Fruit fly (Drosophila melanogaster) whole organism, prepupa: ENCODE results near the gene CG13028.

Experiments
- CG10669 ChIP-seq: fragments of 200-800 bp; sonication (Bioruptor generic); optimal IDR thresholded peaks from 3 replicates; lab custom pipeline; 2018; ENCODE audit warnings: missing biosample characterization, mild to moderate bottlenecking, missing genetic modification characterization, moderate library complexity
- CG11294 ChIP-seq: fragments of 200-800 bp; sonication (Bioruptor generic); IDR thresholded peaks from 2 replicates; pipeline ENCODE4 v1.3.6; 2022; ENCODE audit warnings: missing biosample characterization, missing genetic modification characterization
- CG11762 ChIP-seq: fragments of 200-800 bp; sonication (Bioruptor generic); optimal IDR thresholded peaks from 3 replicates; lab custom pipeline; 2016; ENCODE audit warnings: missing biosample characterization, missing genetic modification characterization; ENCODE audit not compliant: insufficient read depth
- CG11902 ChIP-seq: fragments of 200-800 bp; sonication (Bioruptor generic); optimal IDR thresholded peaks from 3 replicates; lab custom pipeline; 2016; ENCODE audit warnings: missing biosample characterization, missing genetic modification characterization
- CG15336 ChIP-seq: fragments of 200-800 bp; sonication (Bioruptor generic); IDR thresholded peaks from 2 replicates; pipeline ENCODE4 v1.3.6; 2022; ENCODE audit warnings: missing biosample characterization, missing genetic modification characterization
- CG1621 ChIP-seq: fragments of 200-800 bp; sonication (Bioruptor generic); optimal IDR thresholded peaks from 3 replicates; lab custom pipeline; 2018; ENCODE audit warnings: missing biosample characterization, mild to moderate bottlenecking, missing genetic modification characterization
- CG16779 ChIP-seq: fragments of 200-800 bp; sonication (Bioruptor generic); optimal IDR thresholded peaks from 3 replicates; lab custom pipeline; 2017; ENCODE audit warnings: missing biosample characterization, mild to moderate bottlenecking, missing genetic modification characterization
- CG34406 ChIP-seq: fragments of 200-800 bp; sonication (Bioruptor generic); optimal IDR thresholded peaks from 3 replicates; lab custom pipeline; 2016; ENCODE audit warnings: missing biosample characterization, missing genetic modification characterization
- CG6163 ChIP-seq: fragments of 200-800 bp; sonication (Bioruptor generic); IDR thresholded peaks from 3 replicates; pipeline ENCODE4 v1.3.6; 2022; ENCODE audit warnings: missing biosample characterization, missing genetic modification characterization
- CG6276 ChIP-seq: fragments of 200-800 bp; sonication (Bioruptor generic); optimal IDR thresholded peaks from 2 replicates; lab custom pipeline; 2017; ENCODE audit warnings: missing biosample characterization, mild to moderate bottlenecking, missing genetic modification characterization
- CG6792 ChIP-seq: fragments of 200-800 bp; sonication (Bioruptor generic); optimal IDR thresholded peaks from 3 replicates; lab custom pipeline; 2016; ENCODE audit warnings: missing biosample characterization, missing genetic modification characterization
- CG6808 ChIP-seq: fragments of 200-800 bp; sonication (Bioruptor generic); optimal IDR thresholded peaks from 3 replicates; lab custom pipeline; 2017; ENCODE audit warnings: missing biosample characterization, missing genetic modification characterization, mild to moderate bottlenecking, moderate library complexity, missing genetic modification reagents
- CG6854 ChIP-seq: fragments of 200-800 bp; sonication (Bioruptor generic); optimal IDR thresholded peaks from 2 replicates; lab custom pipeline; 2017; ENCODE audit warnings: missing biosample characterization, mild to moderate bottlenecking, missing genetic modification characterization
- CG7368 ChIP-seq: fragments of 200-800 bp; sonication (Bioruptor generic); optimal IDR thresholded peaks from 3 replicates; lab custom pipeline; 2016; ENCODE audit warnings: missing biosample characterization, missing genetic modification characterization
- CG8319 ChIP-seq: fragments of 200-800 bp; sonication (Bioruptor generic); optimal IDR thresholded peaks from 3 replicates; lab custom pipeline; 2016; ENCODE audit warnings: missing biosample characterization, missing genetic modification characterization
- CG8632 ChIP-seq: fragments of 200-800 bp; sonication (Bioruptor generic); optimal IDR thresholded peaks from 3 replicates; lab custom pipeline; 2016; ENCODE audit warnings: missing biosample characterization, missing genetic modification characterization
- CG9139 ChIP-seq: fragments of 200-800 bp; sonication (Bioruptor generic); optimal IDR thresholded peaks from 3 replicates; lab custom pipeline; 2017; ENCODE audit warnings: missing biosample characterization, mild to moderate bottlenecking, missing genetic modification characterization
- Eip75B ChIP-seq: fragments of 200-800 bp; sonication (Bioruptor generic); optimal IDR thresholded peaks from 3 replicates; lab custom pipeline; 2016; ENCODE audit warnings: missing biosample characterization, missing genetic modification characterization
- Eip78C ChIP-seq: fragments of 200-800 bp; sonication (Bioruptor generic); peaks from one replicate; lab custom pipeline; 2016; ENCODE audit warnings: missing biosample characterization, missing genetic modification characterization
- Eip93F ChIP-seq: fragments of 200-800 bp; sonication (Bioruptor generic); optimal IDR thresholded peaks from 2 replicates; lab custom pipeline; 2016; ENCODE audit warnings: missing biosample characterization, mild to moderate bottlenecking, missing genetic modification characterization
- Gug ChIP-seq: fragments of 200-800 bp; sonication (Bioruptor generic); IDR thresholded peaks from 2 replicates; pipeline ENCODE4 v1.3.6; 2022; ENCODE audit warnings: missing biosample characterization, missing genetic modification characterization
- Hr38 ChIP-seq: sonication (Bioruptor generic); optimal IDR thresholded peaks from 2 replicates; lab custom pipeline; 2016; ENCODE audit warnings: missing biosample characterization, missing genetic modification characterization
- Hr39 ChIP-seq: fragments of 200-800 bp; sonication (Bioruptor generic); optimal IDR thresholded peaks from 2 replicates; lab custom pipeline; 2016; ENCODE audit warnings: missing biosample characterization, missing genetic modification characterization
- Hr4 ChIP-seq: fragments of 200-800 bp; sonication (Bioruptor generic); optimal IDR thresholded peaks from 3 replicates; lab custom pipeline; 2016; ENCODE audit warnings: missing biosample characterization, missing genetic modification characterization
- OdsH ChIP-seq: fragments of 200-800 bp; sonication (Bioruptor generic); optimal IDR thresholded peaks from 3 replicates; lab custom pipeline; 2016; ENCODE audit warnings: missing biosample characterization, missing genetic modification characterization
- Smox ChIP-seq: fragments of 200-800 bp; sonication (Bioruptor generic); optimal IDR thresholded peaks from 3 replicates; lab custom pipeline; 2016; ENCODE audit warnings: missing biosample characterization, missing genetic modification characterization
- Sox102F ChIP-seq: fragments of 200-800 bp; sonication (Bioruptor generic); optimal IDR thresholded peaks from 2 replicates; lab custom pipeline; 2016; ENCODE audit warnings: missing biosample characterization, mild to moderate bottlenecking, missing genetic modification characterization
- Sox14 ChIP-seq: fragments of 200-800 bp; sonication (Bioruptor generic); optimal IDR thresholded peaks from 3 replicates; lab custom pipeline; 2016; ENCODE audit warnings: missing biosample characterization, missing genetic modification characterization
- Sox15 ChIP-seq: fragments of 200-800 bp; sonication (Bioruptor generic); optimal IDR thresholded peaks from 3 replicates; lab custom pipeline; 2016; ENCODE audit warnings: missing biosample characterization, missing genetic modification characterization
- achi ChIP-seq: fragments of 200-800 bp; sonication (Bioruptor generic); optimal IDR thresholded peaks from 3 replicates; lab custom pipeline; 2016; ENCODE audit warnings: missing biosample characterization, missing genetic modification characterization
- acj6 ChIP-seq: fragments of 200-800 bp; sonication (Bioruptor generic); optimal IDR thresholded peaks from 3 replicates; lab custom pipeline; 2016; ENCODE audit warnings: missing biosample characterization, missing genetic modification characterization
- cyc ChIP-seq: fragments of 200-800 bp; sonication (Bioruptor generic); optimal IDR thresholded peaks from 3 replicates; lab custom pipeline; 2016; ENCODE audit warnings: missing biosample characterization, missing genetic modification characterization
- dac ChIP-seq: fragments of 200-800 bp; sonication (Bioruptor generic); optimal IDR thresholded peaks from 2 replicates; lab custom pipeline; 2017; ENCODE audit warnings: missing biosample characterization, mild to moderate bottlenecking, missing genetic modification characterization
- eg ChIP-seq: fragments of 200-800 bp; sonication (Bioruptor generic); IDR thresholded peaks from 3 replicates; pipeline ENCODE4 v1.3.6; 2022; ENCODE audit warnings: missing biosample characterization, missing genetic modification characterization
- esn ChIP-seq: fragments of 200-800 bp; sonication (Bioruptor generic); optimal IDR thresholded peaks from 2 replicates; lab custom pipeline; 2016; ENCODE audit warnings: missing biosample characterization, mild to moderate bottlenecking, missing genetic modification characterization, moderate library complexity
- fd85E ChIP-seq: fragments of 200-800 bp; sonication (Bioruptor generic); optimal IDR thresholded peaks from 3 replicates; lab custom pipeline; 2016; ENCODE audit warnings: missing biosample characterization, missing genetic modification characterization
- lz ChIP-seq: fragments of 200-800 bp; sonication (Bioruptor generic); optimal IDR thresholded peaks from 3 replicates; lab custom pipeline; 2016; ENCODE audit warnings: missing biosample characterization, missing genetic modification characterization
- net ChIP-seq: fragments of 200-800 bp; sonication (Bioruptor generic); optimal IDR thresholded peaks from 3 replicates; lab custom pipeline; 2016; ENCODE audit warnings: missing biosample characterization, missing genetic modification characterization
- ss ChIP-seq, 2 experiments: fragments of 200-800 bp; sonication (Bioruptor generic); optimal IDR thresholded peaks; 2 replicates in 1 of 2; 3 replicates in 1 of 2; lab custom pipeline; 2017 to 2018; ENCODE audit warnings: mild to moderate bottlenecking in 2 of 2, missing biosample characterization in 2 of 2, missing genetic modification characterization in 2 of 2, moderate library complexity in 1 of 2
- topi ChIP-seq: fragments of 200-800 bp; sonication (Bioruptor generic); optimal IDR thresholded peaks from 3 replicates; lab custom pipeline; 2016; ENCODE audit warnings: missing biosample characterization, missing genetic modification characterization
- vri ChIP-seq: fragments of 200-800 bp; sonication (Bioruptor generic); optimal IDR thresholded peaks from 3 replicates; lab custom pipeline; 2016; ENCODE audit warnings: missing biosample characterization, mild to moderate bottlenecking, missing genetic modification characterization

Gene CG13028

dm6 chr3L:16930522-16930921 lies 7.5 kb downstream of the CG13028 start:
- TF ChIP-seq CG10669 (GFP tag; lab: Kevin White, UChicago) (no peak), CG11902 (GFP tag; lab: Kevin White, UChicago) (no peak), Smox (GFP tag; lab: Kevin White, UChicago) (no peak), eg (GFP tag; lab: Robert Waterston, UW) (no peak), CG11294 (GFP tag; lab: Robert Waterston, UW) (no peak), cyc (GFP tag; lab: Kevin White, UChicago) (no peak)

dm6 chr3L:16935284-16935683 lies 12.2 kb downstream of the CG13028 start, which contains the start of gene CG11905:
Gene CG11905 (minus strand): TSS chr3L:16935536.
- TF ChIP-seq Sox102F (GFP tag; lab: Kevin White, UChicago) (peak; percentile 19), ss (GFP tag; optimal IDR thresholded peaks at IDR 0.05; lab: Kevin White, UChicago) (peak; percentile 18 to 64), Hr4 (GFP tag; lab: Kevin White, UChicago) (no peak), topi (GFP tag; lab: Kevin White, UChicago) (peak; percentile 9), Eip75B (peak; percentile 31), Eip93F (GFP tag; lab: Kevin White, UChicago) (no peak), CG8319 (GFP tag; lab: Kevin White, UChicago) (no peak), CG1621 (tag; lab: Kevin White, UChicago) (peak; percentile 13), dac (no peak), Hr39 (no peak), fd85E (GFP tag; lab: Kevin White, UChicago) (no peak), Eip78C (GFP tag; lab: Kevin White, UChicago) (peak; percentile 41), vri (GFP tag; lab: Kevin White, UChicago) (no peak), CG6854 (GFP tag; lab: Kevin White, UChicago) (peak; percentile 12), CG6808 (peak; percentile 4), Gug (GFP tag; lab: Robert Waterston, UW) (no peak), CG6163 (GFP tag; lab: Robert Waterston, UW) (peak; percentile 34; the same call in 1 of the 3 replicates)
- TF ChIP-seq, all 60 proteins: peak for 9

- TF ChIP-seq CG6276 (GFP tag; lab: Kevin White, UChicago) (no peak), net (GFP tag; lab: Kevin White, UChicago) (no peak), CG15336 (GFP tag; lab: Robert Waterston, UW) (no peak), CG1621 (tag; lab: Kevin White, UChicago) (peak; percentile 26), Hr38 (no peak), ss (GFP tag; optimal IDR thresholded peaks at IDR 0.05; lab: Kevin White, UChicago) (peak in 1 of 2 experiments; percentile 87), esn (GFP tag; lab: Kevin White, UChicago) (no peak)
- TF ChIP-seq, all 60 proteins: peak for 2
These were observed 13.6 kb downstream of the CG13028 start for dm6 chr3L:16936689-16937088.

DNA sequence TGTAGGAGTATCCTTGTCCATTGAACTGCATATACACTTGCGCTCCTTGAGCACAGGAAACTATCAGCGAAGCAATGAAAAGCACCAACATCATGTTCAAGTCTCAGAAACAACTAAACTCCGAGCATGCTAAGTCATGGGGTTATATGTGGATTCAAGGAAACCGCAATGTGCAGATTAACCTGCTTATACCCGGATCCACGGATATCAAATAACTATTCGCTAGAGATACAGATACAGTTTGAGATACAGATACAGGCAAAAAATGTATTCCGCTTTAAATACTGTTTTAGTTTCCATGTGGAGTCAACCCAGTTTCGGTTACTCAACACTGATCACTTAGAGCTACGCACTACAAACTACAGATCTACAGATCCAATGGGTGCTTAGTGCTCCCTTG lies 15.8 kb downstream of the CG13028 start, which contains the start of gene CG13022:
Gene CG13022, minus strand, starts transcription at position 101 of the 400 bp plus-strand sequence.
- no peak for TF ChIP-seq achi (GFP tag; lab: Kevin White, UChicago)
- no peak for TF ChIP-seq CG6792 (GFP tag; lab: Kevin White, UChicago)
- TF ChIP-seq acj6 (GFP tag; lab: Kevin White, UChicago): no peak
- TF ChIP-seq vri (GFP tag; lab: Kevin White, UChicago): no peak
- no peak for TF ChIP-seq OdsH
- TF ChIP-seq eg (GFP tag; lab: Robert Waterston, UW): no peak

dm6 chr3L:16941319-16941718 lies 18.3 kb downstream of the CG13028 start:
- TF ChIP-seq acj6 (GFP tag; lab: Kevin White, UChicago): peak; percentile 45
- no peak for TF ChIP-seq Gug (GFP tag; lab: Robert Waterston, UW)
- no peak for TF ChIP-seq CG11762
- peak; percentile 17 for TF ChIP-seq CG9139 (GFP tag; lab: Kevin White, UChicago)
- peak; percentile 54 for TF ChIP-seq CG6163 (GFP tag; lab: Robert Waterston, UW)
- no peak for TF ChIP-seq CG7368 (GFP tag; lab: Kevin White, UChicago)
- TF ChIP-seq net (GFP tag; lab: Kevin White, UChicago): peak; percentile 23
- peak; percentile 42 for TF ChIP-seq CG8632
- peak; percentile 14 for TF ChIP-seq Smox (GFP tag; lab: Kevin White, UChicago)
- peak; percentile 5 for TF ChIP-seq Hr4 (GFP tag; lab: Kevin White, UChicago)
- peak; percentile 33 for TF ChIP-seq Hr39
- TF ChIP-seq CG1621 (tag; lab: Kevin White, UChicago): peak; percentile 65
- TF ChIP-seq vri (GFP tag; lab: Kevin White, UChicago): no peak
- TF ChIP-seq CG6276 (GFP tag; lab: Kevin White, UChicago): peak; percentile 6
- no peak for TF ChIP-seq eg (GFP tag; lab: Robert Waterston, UW)
- peak; percentile 43 for TF ChIP-seq lz (GFP tag; lab: Kevin White, UChicago)
- TF ChIP-seq Sox102F (GFP tag; lab: Kevin White, UChicago): peak; percentile 19
- TF ChIP-seq CG34406 (GFP tag; lab: Kevin White, UChicago): peak; percentile 21
- no peak for TF ChIP-seq CG11294 (GFP tag; lab: Robert Waterston, UW)
- TF ChIP-seq Hr38: no peak
- peak; percentile 44 for TF ChIP-seq Sox14 (GFP tag; lab: Kevin White, UChicago)
- TF ChIP-seq ss (GFP tag; optimal IDR thresholded peaks at IDR 0.05; lab: Kevin White, UChicago): peak; percentile 8 to 65
- no peak for TF ChIP-seq CG11902 (GFP tag; lab: Kevin White, UChicago)
- TF ChIP-seq CG16779 (tag; lab: Kevin White, UChicago): no peak
- TF ChIP-seq Sox15 (GFP tag; lab: Kevin White, UChicago): no peak
- TF ChIP-seq CG6792 (GFP tag; lab: Kevin White, UChicago): peak; percentile 43
